Worm (Caenorhabditis elegans): Measurements from ENCODE around the gene C05E4.15.

ce11 chrV:724470-724890, 36.7 kb downstream of the C05E4.15 start:
- TF ChIP-seq F52B5.7 (tag; optimal IDR thresholded peaks at IDR 0.05), result no peak
- no peak for TF ChIP-seq unc-130 (GFP tag; optimal IDR thresholded peaks at IDR 0.05)
- TF ChIP-seq ama-1 (optimal IDR thresholded peaks at IDR 0.05), result no peak
- TF ChIP-seq ama-1 (GFP tag; optimal IDR thresholded peaks at IDR 0.05), result no peak
- TF ChIP-seq T26A5.8 (tag; optimal IDR thresholded peaks at IDR 0.05), result no peak
- no peak for TF ChIP-seq pha-4 (tag; optimal IDR thresholded peaks at IDR 0.05)
- TF ChIP-seq unc-62 (GFP tag; optimal IDR thresholded peaks at IDR 0.05), result no peak
- TF ChIP-seq bed-1 (GFP tag; IDR thresholded peaks at IDR 0.05), result no peak
- TF ChIP-seq dpl-1 (GFP tag; optimal IDR thresholded peaks at IDR 0.05), result no peak
- no peak; the same call in 1 of the 2 replicates for TF ChIP-seq hsf-1 (GFP tag; IDR thresholded peaks at IDR 0.05)
- TF ChIP-seq attf-3 (GFP tag; conservative IDR thresholded peaks at IDR 0.05), result no peak
- TF ChIP-seq ceh-27 (GFP tag; optimal IDR thresholded peaks at IDR 0.05), result no peak
- no peak for TF ChIP-seq snpc-4 (GFP tag; optimal IDR thresholded peaks at IDR 0.05)
- no peak for TF ChIP-seq snpc-4 (tag; optimal IDR thresholded peaks at IDR 0.05)
- TF ChIP-seq K11D2.4 (GFP tag; IDR thresholded peaks at IDR 0.05), result no peak

All from whole organism, young adult.